Fruit fly (Drosophila melanogaster) whole organism, embryonic: Measurements from ENCODE around the gene CG1847.

ENCODE experiments used
- Bdp1 ChIP-seq: fragments of 200-800 bp; sonication (Bioruptor generic); optimal IDR thresholded peaks from 3 replicates; lab custom pipeline; 2016; ENCODE audit warnings: missing biosample characterization, missing genetic modification characterization
- CG10267 ChIP-seq: fragments of 200-800 bp; sonication (Bioruptor generic); optimal IDR thresholded peaks from 2 replicates; lab custom pipeline; 2018; ENCODE audit warnings: missing biosample characterization, mild to moderate bottlenecking, missing genetic modification characterization, moderate library complexity
- CG12155 ChIP-seq: fragments of 200-800 bp; sonication (Bioruptor generic); optimal IDR thresholded peaks from 3 replicates; lab custom pipeline; 2016; ENCODE audit warnings: missing biosample characterization, missing genetic modification characterization
- CG1233 ChIP-seq: fragments of 200-800 bp; sonication (Bioruptor generic); optimal IDR thresholded peaks from 4 replicates; lab custom pipeline; 2018; ENCODE audit warnings: missing biosample characterization, mild to moderate bottlenecking, missing genetic modification characterization
- CG13424 ChIP-seq: fragments of 200-800 bp; sonication (Bioruptor generic); optimal IDR thresholded peaks from 2 replicates; lab custom pipeline; 2019; ENCODE audit warnings: missing biosample characterization, mild to moderate bottlenecking, missing genetic modification characterization, moderate library complexity
- CG14441 ChIP-seq: fragments of 200-800 bp; sonication (Bioruptor generic); IDR thresholded peaks from 2 replicates; pipeline ENCODE4 v1.3.6; 2022; ENCODE audit warnings: missing biosample characterization, missing genetic modification characterization
- CG15514 ChIP-seq: fragments of 200-800 bp; sonication (Bioruptor generic); optimal IDR thresholded peaks from 3 replicates; lab custom pipeline; 2017; ENCODE audit warnings: missing biosample characterization, missing genetic modification characterization, mild to moderate bottlenecking, moderate library complexity, missing genetic modification reagents
- CG17359 ChIP-seq: fragments of 200-800 bp; sonication (Bioruptor generic); optimal IDR thresholded peaks from 3 replicates; lab custom pipeline; 2018; ENCODE audit warnings: missing biosample characterization, mild to moderate bottlenecking, missing genetic modification characterization, moderate library complexity
- CG18764 ChIP-seq: fragments of 200-800 bp; sonication (Bioruptor generic); optimal IDR thresholded peaks from 3 replicates; lab custom pipeline; 2016; ENCODE audit warnings: missing biosample characterization, missing genetic modification characterization
- CG2120 ChIP-seq: fragments of 200-800 bp; sonication (Bioruptor generic); optimal IDR thresholded peaks from 3 replicates; lab custom pipeline; 2016; ENCODE audit warnings: missing biosample characterization, missing genetic modification characterization
- CG2199 ChIP-seq: fragments of 200-800 bp; sonication (Bioruptor generic); IDR thresholded peaks from 3 replicates; pipeline ENCODE4 v1.3.6; 2022; ENCODE audit warnings: missing biosample characterization, missing genetic modification characterization
- CG31441 ChIP-seq: fragments of 200-800 bp; sonication (Bioruptor generic); IDR thresholded peaks from 2 replicates; pipeline ENCODE4 v1.3.6; 2022; ENCODE audit warnings: missing biosample characterization, missing genetic modification characterization
- CG3281 ChIP-seq: fragments of 200-800 bp; sonication (Bioruptor generic); optimal IDR thresholded peaks from 3 replicates; lab custom pipeline; 2017; ENCODE audit warnings: missing biosample characterization, mild to moderate bottlenecking, missing genetic modification characterization
- CG4424 ChIP-seq: fragments of 200-800 bp; sonication (Bioruptor generic); optimal IDR thresholded peaks from 3 replicates; lab custom pipeline; 2016; ENCODE audit warnings: missing biosample characterization, missing genetic modification characterization
- CG5180 ChIP-seq: fragments of 200-800 bp; sonication (Bioruptor generic); optimal IDR thresholded peaks from 3 replicates; lab custom pipeline; 2017; ENCODE audit warnings: missing biosample characterization, missing genetic modification characterization, mild to moderate bottlenecking, moderate library complexity, missing genetic modification reagents
- CoRest ChIP-seq: fragments of 200-800 bp; sonication (Bioruptor generic); optimal IDR thresholded peaks from 3 replicates; lab custom pipeline; 2018; ENCODE audit warnings: missing biosample characterization, mild to moderate bottlenecking, missing genetic modification characterization, moderate library complexity
- D19A ChIP-seq: fragments of 200-800 bp; optimal IDR thresholded peaks from 3 replicates; lab custom pipeline; 2019; ENCODE audit warnings: missing biosample characterization, mild to moderate bottlenecking, missing genetic modification characterization, moderate library complexity
- Gug ChIP-seq: fragments of 200-800 bp; sonication (Bioruptor generic); IDR thresholded peaks from 4 replicates; pipeline ENCODE4 v1.3.6; 2022; ENCODE audit warnings: missing biosample characterization, missing genetic modification characterization
- HHEX ChIP-seq: fragments of 200-800 bp; sonication (Bioruptor generic); optimal IDR thresholded peaks from 3 replicates; lab custom pipeline; 2017; ENCODE audit warnings: missing biosample characterization, mild to moderate bottlenecking, missing genetic modification characterization, missing genetic modification reagents
- Med ChIP-seq: fragments of 200-800 bp; sonication (Bioruptor generic); peaks from one replicate; lab custom pipeline; 2016; ENCODE audit warnings: missing biosample characterization, missing genetic modification characterization, mild to moderate bottlenecking, inconsistent platforms, moderate library complexity
- Mes4 ChIP-seq: fragments of 200-800 bp; sonication (Bioruptor generic); optimal IDR thresholded peaks from 2 replicates; lab custom pipeline; 2016; ENCODE audit warnings: missing biosample characterization, missing genetic modification characterization
- Trl ChIP-seq, 3 experiments: fragments of >200 bp in 2 of 3; fragments of 200-800 bp in 1 of 3; sonication (Bioruptor generic) in 1 of 3; optimal IDR thresholded peaks; 2 replicates in 1 of 3; 3 replicates in 2 of 3; lab custom pipeline; 2016 to 2017; ENCODE audit warnings: missing biosample characterization in 1 of 3, missing genetic modification characterization in 1 of 3
- Vsx1 ChIP-seq: fragments of 200-800 bp; sonication (Bioruptor generic); optimal IDR thresholded peaks from 2 replicates; lab custom pipeline; 2017; ENCODE audit warnings: missing biosample characterization, mild to moderate bottlenecking, missing genetic modification characterization, missing genetic modification reagents
- YL-1 ChIP-seq: fragments of 200-800 bp; sonication (Bioruptor generic); optimal IDR thresholded peaks from 3 replicates; lab custom pipeline; 2017; ENCODE audit warnings: missing biosample characterization, mild to moderate bottlenecking, missing genetic modification characterization
- ap ChIP-seq: fragments of 200-800 bp; sonication (Bioruptor generic); IDR thresholded peaks from 2 replicates; pipeline ENCODE4 v1.3.6; 2022; ENCODE audit warnings: missing biosample characterization, missing genetic modification characterization
- az2 ChIP-seq: fragments of 200-800 bp; sonication (Bioruptor generic); optimal IDR thresholded peaks from 3 replicates; lab custom pipeline; 2016; ENCODE audit warnings: missing biosample characterization, missing genetic modification characterization
- crc ChIP-seq: fragments of 200-800 bp; sonication (Bioruptor generic); optimal IDR thresholded peaks from 2 replicates; lab custom pipeline; 2016; ENCODE audit warnings: missing biosample characterization, missing genetic modification characterization
- cwo ChIP-seq: fragments of 200-800 bp; sonication (Bioruptor generic); optimal IDR thresholded peaks from 3 replicates; lab custom pipeline; 2017; ENCODE audit warnings: missing biosample characterization, missing genetic modification characterization, mild to moderate bottlenecking, moderate library complexity, missing genetic modification reagents
- dysf ChIP-seq: fragments of 200-800 bp; sonication (Bioruptor generic); IDR thresholded peaks from 3 replicates; pipeline ENCODE4 v1.3.6; 2022; ENCODE audit warnings: missing biosample characterization, missing genetic modification characterization
- esg ChIP-seq: fragments of 200-800 bp; sonication (Bioruptor generic); conservative IDR thresholded peaks from 2 replicates; pipeline ENCODE4 v1.3.6; 2022; ENCODE audit warnings: missing biosample characterization, missing genetic modification characterization
- gem ChIP-seq: fragments of 200-800 bp; sonication (Bioruptor generic); optimal IDR thresholded peaks from 2 replicates; lab custom pipeline; 2019; ENCODE audit warnings: missing biosample characterization, mild to moderate bottlenecking, missing genetic modification characterization, moderate library complexity
- gsb-n ChIP-seq: fragments of 200-800 bp; sonication (Bioruptor generic); optimal IDR thresholded peaks from 3 replicates; lab custom pipeline; 2018; ENCODE audit warnings: missing biosample characterization, mild to moderate bottlenecking, missing genetic modification characterization
- ham ChIP-seq: fragments of 200-800 bp; sonication (Bioruptor generic); IDR thresholded peaks from 2 replicates; pipeline ENCODE4 v1.3.6; 2022; ENCODE audit warnings: missing biosample characterization, missing genetic modification characterization
- hkb ChIP-seq, 2 experiments: fragments of 200-800 bp in 1 of 2; fragments of >200 bp in 1 of 2; sonication (Bioruptor generic) in 1 of 2; IDR thresholded peaks in 1 of 2; optimal IDR thresholded peaks in 1 of 2; 2 replicates each; pipeline versions ENCODE4 v1.3.6 to Lab custom; 2017 to 2022; ENCODE audit warnings: missing biosample characterization in 1 of 2, missing genetic modification characterization in 1 of 2
- lmd ChIP-seq: fragments of 200-800 bp; sonication (Bioruptor generic); IDR thresholded peaks from 2 replicates; pipeline ENCODE4 v1.3.6; 2022; ENCODE audit warnings: missing biosample characterization, missing genetic modification characterization
- lov ChIP-seq, 2 experiments: fragments of 200-800 bp in 1 of 2; fragments of >200 bp in 1 of 2; sonication (Bioruptor generic) in 1 of 2; IDR thresholded peaks in 1 of 2; optimal IDR thresholded peaks in 1 of 2; 2 replicates in 1 of 2; 3 replicates in 1 of 2; pipeline versions ENCODE4 v1.3.6 to Lab custom; 2017 to 2022; ENCODE audit warnings: missing biosample characterization in 1 of 2, missing genetic modification characterization in 1 of 2
- nerfin-1 ChIP-seq: fragments of 200-800 bp; sonication (Bioruptor generic); optimal IDR thresholded peaks from 3 replicates; lab custom pipeline; 2019; ENCODE audit warnings: missing biosample characterization, mild to moderate bottlenecking, missing genetic modification characterization, moderate library complexity
- pan ChIP-seq, 4 experiments: fragments of >200 bp in 3 of 4; fragments of 200-800 bp in 1 of 4; sonication (Bioruptor generic) in 1 of 4; optimal IDR thresholded peaks in 3 of 4; IDR thresholded peaks in 1 of 4; 2 replicates each; pipeline versions ENCODE4 v1.3.6 to Lab custom; 2017 to 2022; ENCODE audit warnings: missing biosample characterization in 2 of 4, missing genetic modification characterization in 2 of 4, mixed read lengths in 1 of 4
- prd ChIP-seq, 3 experiments: fragments of >200 bp in 2 of 3; fragments of 200-800 bp in 1 of 3; sonication (Bioruptor generic) in 1 of 3; optimal IDR thresholded peaks in 2 of 3; IDR thresholded peaks in 1 of 3; 2 replicates in 2 of 3; 3 replicates in 1 of 3; pipeline versions ENCODE4 v1.3.6 to Lab custom; 2017 to 2022; ENCODE audit warnings: missing biosample characterization in 1 of 3, missing genetic modification characterization in 1 of 3
- salm ChIP-seq: fragments of 200-800 bp; sonication (Bioruptor generic); optimal IDR thresholded peaks from 2 replicates; lab custom pipeline; 2018; ENCODE audit warnings: missing biosample characterization, mild to moderate bottlenecking, missing genetic modification characterization
- sens ChIP-seq: fragments of 200-800 bp; sonication (Bioruptor generic); peaks from one replicate; lab custom pipeline; 2016; ENCODE audit warnings: missing biosample characterization, missing genetic modification characterization
- sisA ChIP-seq: fragments of 200-800 bp; sonication (Bioruptor generic); IDR thresholded peaks from 2 replicates; pipeline ENCODE4 v1.3.6; 2022; ENCODE audit warnings: missing biosample characterization, missing genetic modification characterization
- so ChIP-seq: fragments of 200-800 bp; sonication (Bioruptor generic); IDR thresholded peaks from 3 replicates; pipeline ENCODE4 v1.3.6; 2022; ENCODE audit warnings: missing biosample characterization, missing genetic modification characterization
- unc-4 ChIP-seq: fragments of 200-800 bp; sonication (Bioruptor generic); IDR thresholded peaks from 2 replicates; pipeline ENCODE4 v1.3.6; 2022; ENCODE audit warnings: missing biosample characterization, missing genetic modification characterization; ENCODE audit not compliant: partially characterized antibody
- unpg ChIP-seq: fragments of 200-800 bp; sonication (Bioruptor generic); optimal IDR thresholded peaks from 3 replicates; lab custom pipeline; 2018; ENCODE audit warnings: missing biosample characterization, mild to moderate bottlenecking, missing genetic modification characterization, moderate library complexity

The CG1847 gene

dm6 chrX:11848507-11849264, 20.3 kb upstream of the CG1847 start (continued):
- TF ChIP-seq esg (0 out of 2 replicates have a peak, but pooled peaks have one; percentile 21), gem (tag; lab: Kevin White, UChicago) (peak; percentile 71), CG15514 (GFP tag; lab: Kevin White, UChicago) (peak; percentile 7), sisA (GFP tag; lab: Robert Waterston, UW) (0 out of 2 replicates have a peak, but pooled peaks have one; percentile 40), dysf (peak; percentile 46; the same call in 1 of the 3 replicates), D19A (peak; percentile 42), CG17359 (tag; lab: Kevin White, UChicago) (peak; percentile 71), Vsx1 (GFP tag; lab: Kevin White, UChicago) (peak; percentile 36), lmd (GFP tag; lab: Robert Waterston, UW) (peak; percentile 42; the same call in 1 of the 2 replicates), hkb (optimal IDR thresholded peaks at IDR 0.05; lab: Kevin White, UChicago) (no peak), hkb (GFP tag; IDR thresholded peaks at IDR 0.05; lab: Robert Waterston, UW) (peak; percentile 70), cwo (GFP tag; lab: Kevin White, UChicago) (peak; percentile 43), lov (optimal IDR thresholded peaks at IDR 0.05; lab: Kevin White, UChicago) (no peak), lov (GFP tag; IDR thresholded peaks at IDR 0.05; lab: Robert Waterston, UW) (no peak), prd (optimal IDR thresholded peaks at IDR 0.05; lab: Kevin White, UChicago) (no peak), prd (GFP tag; IDR thresholded peaks at IDR 0.05; lab: Robert Waterston, UW) (peak; percentile 38; the same call in 2 of the 3 replicates), CG14441 (GFP tag; lab: Robert Waterston, UW) (peak; percentile 16; the same call in 1 of the 2 replicates), CG18764 (GFP tag; lab: Kevin White, UChicago) (no peak), Mes4 (no peak), CG31441 (GFP tag; lab: Robert Waterston, UW) (peak; percentile 77), gsb-n (tag; lab: Kevin White, UChicago) (peak; percentile 5), CG2120 (peak; percentile 31), CG12155 (GFP tag; lab: Kevin White, UChicago) (no peak), CG5180 (GFP tag; lab: Kevin White, UChicago) (peak; percentile 2), Med (GFP tag; lab: Kevin White, UChicago) (peak; percentile 34), ap (GFP tag; lab: Robert Waterston, UW) (peak; percentile 44; the same call in 1 of the 2 replicates), CG1233 (GFP tag; lab: Kevin White, UChicago) (peak; percentile 16), az2 (GFP tag; lab: Kevin White, UChicago) (peak; percentile 25), unpg (GFP tag; lab: Kevin White, UChicago) (peak; percentile 62), CG10267 (tag; lab: Kevin White, UChicago) (peak; percentile 26), CG13424 (peak; percentile 47), pan (optimal IDR thresholded peaks at IDR 0.05; lab: Kevin White, UChicago) (no peak), pan (GFP tag; optimal IDR thresholded peaks at IDR 0.05 in 1 of 2, IDR thresholded peaks at IDR 0.05 in 1 of 2) (peak in 1 of 2 experiments; percentile 52), nerfin-1 (tag; lab: Kevin White, UChicago) (peak; percentile 13), CG4424 (GFP tag; lab: Kevin White, UChicago) (peak; percentile 25), unc-4 (no peak), CG2199 (GFP tag; lab: Robert Waterston, UW) (0 out of 3 replicates have a peak, but pooled peaks have one; percentile 19), Trl (optimal IDR thresholded peaks at IDR 0.05; lab: Kevin White, UChicago) (peak in 1 of 2 experiments; percentile 11), Trl (GFP tag; optimal IDR thresholded peaks at IDR 0.05; lab: Kevin White, UChicago) (no peak), salm (tag; lab: Kevin White, UChicago) (peak; percentile 8), ham (no peak), HHEX (GFP tag; lab: Kevin White, UChicago) (peak; percentile 30), CoRest (tag; lab: Kevin White, UChicago) (peak; percentile 60), so (no peak; the same call in 2 of the 3 replicates), CG3281 (GFP tag; lab: Kevin White, UChicago) (peak; percentile 37), Gug (no peak), crc (GFP tag; lab: Kevin White, UChicago) (no peak), Bdp1 (GFP tag; lab: Kevin White, UChicago) (no peak), YL-1 (GFP tag; lab: Kevin White, UChicago) (no peak), sens (GFP tag; lab: Kevin White, UChicago) (peak; percentile 18)
